Fruit fly (Drosophila melanogaster) whole organism, embryonic: ENCODE measurements around the gene Ugt303B3.

Experiments used
- ATbp ChIP-seq: fragments of 200-800 bp; sonication (Bioruptor generic); optimal IDR thresholded peaks from 2 replicates; lab custom pipeline; 2017; ENCODE audit warnings: missing biosample characterization, mild to moderate bottlenecking, missing genetic modification characterization, missing genetic modification reagents
- Antp ChIP-seq: fragments of 200-800 bp; sonication (Bioruptor generic); optimal IDR thresholded peaks from 3 replicates; lab custom pipeline; 2016; ENCODE audit warnings: missing biosample characterization, missing genetic modification characterization
- CG11723 ChIP-seq: fragments of 200-800 bp; sonication (Bioruptor generic); optimal IDR thresholded peaks from 2 replicates; lab custom pipeline; 2017; ENCODE audit warnings: missing biosample characterization, mild to moderate bottlenecking, missing genetic modification characterization
- CG12659 ChIP-seq: fragments of 200-800 bp; sonication (Bioruptor generic); optimal IDR thresholded peaks from 3 replicates; lab custom pipeline; 2017; ENCODE audit warnings: mild to moderate bottlenecking, missing biosample characterization, missing genetic modification reagents, missing genetic modification characterization
- CG14710 ChIP-seq: fragments of 200-800 bp; sonication (Bioruptor generic); optimal IDR thresholded peaks from 3 replicates; lab custom pipeline; 2019; ENCODE audit warnings: missing biosample characterization, mild to moderate bottlenecking, missing genetic modification characterization, moderate library complexity
- CG15269 ChIP-seq: fragments of 200-800 bp; sonication (Bioruptor generic); optimal IDR thresholded peaks from 2 replicates; lab custom pipeline; 2018; ENCODE audit warnings: missing biosample characterization, mild to moderate bottlenecking, missing genetic modification characterization, moderate library complexity
- CG1529 ChIP-seq: fragments of 200-800 bp; sonication (Bioruptor generic); optimal IDR thresholded peaks from 3 replicates; lab custom pipeline; 2018; ENCODE audit warnings: missing biosample characterization, missing genetic modification characterization
- CG17612 ChIP-seq: fragments of 200-800 bp; sonication (Bioruptor generic); IDR thresholded peaks from 2 replicates; pipeline ENCODE4 v1.3.6; 2022; ENCODE audit warnings: missing biosample characterization, missing genetic modification characterization
- CG1832 ChIP-seq: fragments of 200-800 bp; sonication (Bioruptor generic); optimal IDR thresholded peaks from 2 replicates; lab custom pipeline; 2017; ENCODE audit warnings: missing biosample characterization, mild to moderate bottlenecking, missing genetic modification characterization, inconsistent platforms
- CG18764 ChIP-seq: fragments of 200-800 bp; sonication (Bioruptor generic); optimal IDR thresholded peaks from 3 replicates; lab custom pipeline; 2016; ENCODE audit warnings: missing biosample characterization, missing genetic modification characterization
- CG2712 ChIP-seq: fragments of 200-800 bp; optimal IDR thresholded peaks from 3 replicates; lab custom pipeline; 2019; ENCODE audit warnings: missing biosample characterization, mild to moderate bottlenecking, missing genetic modification characterization, moderate library complexity
- CG3065 ChIP-seq: fragments of 200-800 bp; sonication (Bioruptor generic); optimal IDR thresholded peaks from 2 replicates; lab custom pipeline; 2016; ENCODE audit warnings: missing biosample characterization, missing genetic modification characterization
- CG31441 ChIP-seq: fragments of 200-800 bp; sonication (Bioruptor generic); IDR thresholded peaks from 2 replicates; pipeline ENCODE4 v1.3.6; 2022; ENCODE audit warnings: missing biosample characterization, missing genetic modification characterization
- CG3163 ChIP-seq: fragments of 200-800 bp; sonication (Bioruptor generic); optimal IDR thresholded peaks from 3 replicates; lab custom pipeline; 2016; ENCODE audit warnings: missing biosample characterization, missing genetic modification characterization
- CG34376 ChIP-seq: fragments of 200-800 bp; sonication (Bioruptor generic); optimal IDR thresholded peaks from 2 replicates; lab custom pipeline; 2018; ENCODE audit warnings: missing biosample characterization, mild to moderate bottlenecking, missing genetic modification characterization
- CG4730 ChIP-seq: fragments of 200-800 bp; sonication (Bioruptor generic); IDR thresholded peaks from 2 replicates; pipeline ENCODE4 v1.3.6; 2022; ENCODE audit warnings: missing biosample characterization, missing genetic modification characterization
- CG6791 ChIP-seq: fragments of 200-800 bp; sonication (Bioruptor generic); IDR thresholded peaks from 3 replicates; pipeline ENCODE4 v1.3.6; 2022; ENCODE audit warnings: missing biosample characterization, missing genetic modification characterization; ENCODE audit not compliant: partially characterized antibody
- CG9609 ChIP-seq: fragments of 200-800 bp; sonication (Bioruptor generic); optimal IDR thresholded peaks from 3 replicates; lab custom pipeline; 2016; ENCODE audit warnings: missing biosample characterization, missing genetic modification characterization
- CHES-1-like ChIP-seq: fragments of 200-800 bp; sonication (Bioruptor generic); optimal IDR thresholded peaks from 2 replicates; lab custom pipeline; 2016; ENCODE audit warnings: missing biosample characterization, missing genetic modification characterization
- D ChIP-seq, 2 experiments: fragments of 200-800 bp in 1 of 2; fragments of >200 bp in 1 of 2; sonication (Bioruptor generic) in 1 of 2; optimal IDR thresholded peaks; 2 replicates in 1 of 2; 3 replicates in 1 of 2; lab custom pipeline; 2017; ENCODE audit warnings: mild to moderate bottlenecking in 1 of 2, missing biosample characterization in 1 of 2, missing genetic modification characterization in 1 of 2, missing genetic modification reagents in 1 of 2
- Dll ChIP-seq: fragments of 200-800 bp; sonication (Bioruptor generic); IDR thresholded peaks from 4 replicates; pipeline ENCODE4 v1.3.6; 2022; ENCODE audit warnings: missing biosample characterization, missing genetic modification characterization; ENCODE audit not compliant: partially characterized antibody
- E2f2 ChIP-seq: fragments of 200-800 bp; sonication (Bioruptor generic); IDR thresholded peaks from 2 replicates; pipeline ENCODE4 v1.3.6; 2022; ENCODE audit warnings: missing biosample characterization, missing genetic modification characterization
- Fer1 ChIP-seq: fragments of 200-800 bp; sonication (Bioruptor generic); optimal IDR thresholded peaks from 2 replicates; lab custom pipeline; 2017; ENCODE audit warnings: missing biosample characterization, mild to moderate bottlenecking, missing genetic modification characterization
- Mes4 ChIP-seq: fragments of 200-800 bp; sonication (Bioruptor generic); optimal IDR thresholded peaks from 2 replicates; lab custom pipeline; 2016; ENCODE audit warnings: missing biosample characterization, missing genetic modification characterization
- Neu2 ChIP-seq: fragments of 200-800 bp; sonication (Bioruptor generic); optimal IDR thresholded peaks from 3 replicates; lab custom pipeline; 2016; ENCODE audit warnings: missing biosample characterization, missing genetic modification characterization, borderline replicate concordance
- Nf-YA ChIP-seq: fragments of 200-800 bp; sonication (Bioruptor generic); IDR thresholded peaks from 2 replicates; pipeline ENCODE4 v1.3.6; 2022; ENCODE audit warnings: missing biosample characterization, missing genetic modification characterization
- Tbp ChIP-seq: fragments of >200 bp; optimal IDR thresholded peaks from 2 replicates; lab custom pipeline; 2018; ENCODE audit warnings: missing biosample characterization, missing genetic modification characterization
- ab ChIP-seq: fragments of 200-800 bp; sonication (Bioruptor generic); optimal IDR thresholded peaks from 2 replicates; lab custom pipeline; 2016; ENCODE audit warnings: missing biosample characterization, missing genetic modification characterization
- ara ChIP-seq: fragments of 200-800 bp; sonication (Bioruptor generic); IDR thresholded peaks from 2 replicates; pipeline ENCODE4 v1.3.6; 2022; ENCODE audit warnings: missing biosample characterization, missing genetic modification characterization
- bbx ChIP-seq: fragments of 200-800 bp; sonication (Bioruptor generic); IDR thresholded peaks from 2 replicates; pipeline ENCODE4 v1.3.6; 2022; ENCODE audit warnings: missing biosample characterization, missing genetic modification characterization; ENCODE audit not compliant: partially characterized antibody
- bcd ChIP-seq: fragments of 200-800 bp; sonication (Bioruptor generic); optimal IDR thresholded peaks from 2 replicates; lab custom pipeline; 2017; ENCODE audit warnings: missing biosample characterization, mild to moderate bottlenecking, missing genetic modification characterization
- exex ChIP-seq: fragments of 200-800 bp; sonication (Bioruptor generic); optimal IDR thresholded peaks from 4 replicates; lab custom pipeline; 2018; ENCODE audit warnings: missing biosample characterization, mild to moderate bottlenecking, missing genetic modification characterization, moderate library complexity
- fu2 ChIP-seq: fragments of 200-800 bp; sonication (Bioruptor generic); optimal IDR thresholded peaks from 2 replicates; lab custom pipeline; 2016; ENCODE audit warnings: missing biosample characterization, missing genetic modification characterization
- grn ChIP-seq: fragments of 200-800 bp; sonication (Bioruptor generic); optimal IDR thresholded peaks from 3 replicates; lab custom pipeline; 2017; ENCODE audit warnings: missing biosample characterization, missing genetic modification characterization
- hkb ChIP-seq, 2 experiments: fragments of 200-800 bp in 1 of 2; fragments of >200 bp in 1 of 2; sonication (Bioruptor generic) in 1 of 2; IDR thresholded peaks in 1 of 2; optimal IDR thresholded peaks in 1 of 2; 2 replicates each; pipeline versions ENCODE4 v1.3.6 to Lab custom; 2017 to 2022; ENCODE audit warnings: missing biosample characterization in 1 of 2, missing genetic modification characterization in 1 of 2
- jigr1 ChIP-seq: fragments of 200-800 bp; sonication (Bioruptor generic); IDR thresholded peaks from 3 replicates; pipeline ENCODE4 v1.3.6; 2022; ENCODE audit warnings: missing biosample characterization, missing genetic modification characterization
- kah ChIP-seq: fragments of 200-800 bp; sonication (Bioruptor generic); optimal IDR thresholded peaks from 2 replicates; lab custom pipeline; 2018; ENCODE audit warnings: missing biosample characterization, mild to moderate bottlenecking, missing genetic modification characterization
- lbe ChIP-seq: fragments of 200-800 bp; sonication (Bioruptor generic); optimal IDR thresholded peaks from 2 replicates; lab custom pipeline; 2016; ENCODE audit warnings: missing biosample characterization, mild to moderate bottlenecking, missing genetic modification characterization
- lola ChIP-seq, 3 experiments: fragments of >200 bp in 2 of 3; fragments of 200-800 bp in 1 of 3; sonication (Bioruptor generic) in 1 of 3; optimal IDR thresholded peaks; 2 replicates each; lab custom pipeline; 2017 to 2019; ENCODE audit warnings: missing biosample characterization in 3 of 3, missing genetic modification characterization in 3 of 3, mild to moderate bottlenecking in 1 of 3, moderate library complexity in 1 of 3
- mam ChIP-seq: fragments of 200-800 bp; sonication (Bioruptor generic); optimal IDR thresholded peaks from 3 replicates; lab custom pipeline; 2016; ENCODE audit warnings: missing biosample characterization, missing genetic modification characterization
- mirr ChIP-seq: fragments of 200-800 bp; sonication (Bioruptor generic); optimal IDR thresholded peaks from 3 replicates; lab custom pipeline; 2018; ENCODE audit warnings: missing biosample characterization, mild to moderate bottlenecking, missing genetic modification characterization
- otp ChIP-seq: fragments of 200-800 bp; sonication (Bioruptor generic); IDR thresholded peaks from 3 replicates; pipeline ENCODE4, ENCODE4 v1.3.6; 2022; ENCODE audit warnings: missing biosample characterization, missing genetic modification characterization
- p53 ChIP-seq: fragments of 200-800 bp; sonication (Bioruptor generic); optimal IDR thresholded peaks from 2 replicates; lab custom pipeline; 2016; ENCODE audit warnings: missing biosample characterization, missing genetic modification characterization
- pnt ChIP-seq: fragments of 200-800 bp; sonication (Bioruptor generic); optimal IDR thresholded peaks from 3 replicates; lab custom pipeline; 2016; ENCODE audit warnings: missing biosample characterization, missing genetic modification characterization
- ranshi ChIP-seq: fragments of 200-800 bp; sonication (Bioruptor generic); IDR thresholded peaks from 2 replicates; pipeline ENCODE4 v1.3.6; 2022; ENCODE audit warnings: missing biosample characterization, missing genetic modification characterization
- seq ChIP-seq: fragments of 200-800 bp; sonication (Bioruptor generic); IDR thresholded peaks from 2 replicates; pipeline ENCODE4 v1.3.6; 2022; ENCODE audit warnings: missing biosample characterization, missing genetic modification characterization
- slou ChIP-seq: fragments of 200-800 bp; sonication (Bioruptor generic); optimal IDR thresholded peaks from 3 replicates; lab custom pipeline; 2016; ENCODE audit warnings: missing biosample characterization, missing genetic modification characterization
- vnd ChIP-seq: fragments of 200-800 bp; sonication (Bioruptor generic); IDR thresholded peaks from 3 replicates; pipeline ENCODE4 v1.3.6; 2022; ENCODE audit warnings: missing biosample characterization, missing genetic modification characterization; ENCODE audit not compliant: partially characterized antibody
- wek ChIP-seq: fragments of 200-800 bp; sonication (Bioruptor generic); optimal IDR thresholded peaks from 3 replicates; lab custom pipeline; 2018; ENCODE audit warnings: missing biosample characterization, mild to moderate bottlenecking, missing genetic modification characterization, moderate library complexity
- z ChIP-seq: fragments of 200-800 bp; sonication (Bioruptor generic); IDR thresholded peaks from 3 replicates; pipeline ENCODE4 v1.3.6; 2022; ENCODE audit warnings: missing biosample characterization, missing genetic modification characterization
- zfh1 ChIP-seq: fragments of 200-800 bp; sonication (Bioruptor generic); IDR thresholded peaks from 3 replicates; pipeline ENCODE4 v1.3.6; 2022; ENCODE audit warnings: missing biosample characterization, missing genetic modification characterization

The Ugt303B3 gene

dm6 chr3R:23538719-23539145 is 4.2 kb upstream of the Ugt303B3 start, which contains the start of gene Ugt303B2 (continued):
- TF ChIP-seq CG18764 (GFP tag; lab: Kevin White, UChicago) (no peak), CG9609 (GFP tag; lab: Kevin White, UChicago) (no peak), mam (GFP tag; lab: Kevin White, UChicago) (no peak), CG4730 (GFP tag; lab: Robert Waterston, UW) (no peak), CHES-1-like (GFP tag; lab: Kevin White, UChicago) (no peak), ara (GFP tag; lab: Robert Waterston, UW) (no peak), Antp (GFP tag; lab: Kevin White, UChicago) (no peak), grn (GFP tag; lab: Kevin White, UChicago) (peak; percentile 71), CG1832 (no peak), CG12659 (no peak), ab (no peak), Mes4 (no peak), CG34376 (GFP tag; lab: Kevin White, UChicago) (peak; percentile 12), lola (GFP tag; optimal IDR thresholded peaks at IDR 0.05; lab: Kevin White, UChicago) (no peak), jigr1 (GFP tag; lab: Robert Waterston, UW) (no peak), bcd (GFP tag; lab: Kevin White, UChicago) (no peak), CG3065 (no peak), p53 (GFP tag; lab: Kevin White, UChicago) (no peak), CG15269 (tag; lab: Kevin White, UChicago) (no peak), CG2712 (no peak), lbe (no peak), pnt (no peak), CG11723 (no peak), hkb (optimal IDR thresholded peaks at IDR 0.05; lab: Kevin White, UChicago) (no peak), hkb (GFP tag; IDR thresholded peaks at IDR 0.05; lab: Robert Waterston, UW) (no peak), mirr (GFP tag; lab: Kevin White, UChicago) (peak; percentile 13), seq (GFP tag; lab: Robert Waterston, UW) (no peak), CG3163 (GFP tag; lab: Kevin White, UChicago) (no peak), otp (GFP tag; lab: Robert Waterston, UW) (no peak), kah (no peak), Nf-YA (GFP tag; lab: Robert Waterston, UW) (no peak), bbx (GFP tag; lab: Robert Waterston, UW) (no peak), CG14710 (tag; lab: Kevin White, UChicago) (no peak), Fer1 (GFP tag; lab: Kevin White, UChicago) (no peak), CG6791 (no peak), exex (tag; lab: Kevin White, UChicago) (peak; percentile 51), Tbp (GFP tag; lab: Kevin White, UChicago) (no peak), vnd (GFP tag; lab: Robert Waterston, UW) (no peak), D (optimal IDR thresholded peaks at IDR 0.05; lab: Kevin White, UChicago) (no peak), D (GFP tag; optimal IDR thresholded peaks at IDR 0.05; lab: Kevin White, UChicago) (no peak), slou (GFP tag; lab: Kevin White, UChicago) (no peak), CG17612 (GFP tag; lab: Robert Waterston, UW) (no peak), wek (GFP tag; lab: Kevin White, UChicago) (peak; percentile 95), Neu2 (no peak), Dll (no peak), fu2 (no peak), zfh1 (GFP tag; lab: Robert Waterston, UW) (no peak), CG1529 (GFP tag; lab: Kevin White, UChicago) (no peak), z (GFP tag; lab: Robert Waterston, UW) (no peak), E2f2 (GFP tag; lab: Robert Waterston, UW) (peak; percentile 78), ranshi (no peak), ATbp (GFP tag; lab: Kevin White, UChicago) (no peak), CG31441 (no peak)
